Worm (Caenorhabditis elegans) whole organism, L1 larva: Measurements from ENCODE around the gene F26F12.8.

Experiments
- ces-1 ChIP-seq: fragments of 150-350 bp; optimal IDR thresholded peaks from 2 replicates; lab custom pipeline; 2014; ENCODE audit warnings: missing biosample characterization, missing genetic modification reagents, missing genetic modification characterization
- efl-1 ChIP-seq, 4 experiments: fragments of 150-350 bp; optimal IDR thresholded peaks in 3 of 4; peaks in 1 of 4; 1 replicate in 1 of 4; 2 replicates in 3 of 4; lab custom pipeline; 2014; ENCODE audit warnings: missing biosample characterization in 2 of 4, missing genetic modification characterization in 2 of 4, missing genetic modification reagents in 2 of 4
- nhr-77 ChIP-seq: fragments of 150-350 bp; optimal IDR thresholded peaks from 2 replicates; lab custom pipeline; 2014; ENCODE audit warnings: missing biosample characterization, missing genetic modification characterization
- vab-15 ChIP-seq: sonication (generic microtip); optimal IDR thresholded peaks from 2 replicates; lab custom pipeline; 2017; ENCODE audit warnings: missing genotype, mild to moderate bottlenecking, missing genetic modification characterization, missing compliant biosample characterization

DNA sequence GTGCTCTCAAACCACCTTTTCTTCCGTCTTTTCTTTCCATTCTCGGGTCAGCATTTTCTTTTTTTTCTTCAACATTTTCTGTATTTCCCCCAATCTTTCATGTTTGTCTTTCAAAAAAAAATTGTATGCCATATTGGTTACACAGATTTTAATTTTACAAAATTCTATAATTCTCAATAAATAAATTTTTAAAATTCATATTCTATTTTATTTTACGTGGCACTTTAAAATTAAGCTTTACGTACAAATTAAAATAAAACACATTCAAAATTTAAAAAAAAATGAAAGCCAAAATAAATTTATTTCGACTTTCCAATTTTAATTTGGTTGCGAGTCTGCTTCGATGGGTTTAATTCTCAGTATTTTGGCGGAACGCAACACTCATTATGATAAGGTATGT lies 56.9 kb downstream of the F26F12.8 start, which contains the start of gene ZC250.5:
- TF ChIP-seq efl-1 (optimal IDR thresholded peaks at IDR 0.05; lab: Kevin White, UChicago) (no peak), efl-1 (GFP tag; optimal IDR thresholded peaks at IDR 0.05 in 1 of 2; lab: Kevin White, UChicago) (no peak), ces-1 (GFP tag; lab: Kevin White, UChicago) (no peak), nhr-77 (tag; lab: Kevin White, UChicago) (no peak), vab-15 (tag; lab: Kevin White, UChicago) (no peak)
